Worm (Caenorhabditis elegans) whole organism, young adult: ENCODE results near the gene arrd-8.

Experiments used
- B0336.3 ChIP-seq: fragments of 200-800 bp; sonication (Bioruptor generic); IDR thresholded peaks from 2 replicates; pipeline ENCODE4 v1.3.6; 2022; ENCODE audit warnings: missing genetic modification characterization, missing compliant biosample characterization
- C17E4.6 ChIP-seq: fragments of 200-800 bp; sonication (Bioruptor generic); IDR thresholded peaks from 2 replicates; pipeline ENCODE4 v1.3.6; 2022; ENCODE audit warnings: missing genetic modification reagents, missing genetic modification characterization, missing compliant biosample characterization
- F10E7.11 ChIP-seq: sonication (generic microtip); optimal IDR thresholded peaks from 2 replicates; lab custom pipeline; 2017; ENCODE audit warnings: mild to moderate bottlenecking, missing genetic modification characterization, moderate library complexity, missing compliant biosample characterization
- F33H1.4 ChIP-seq: fragments of 200-800 bp; sonication (Bioruptor generic); IDR thresholded peaks from 2 replicates; pipeline ENCODE4 v1.3.6; 2022; ENCODE audit warnings: missing genetic modification reagents, missing genetic modification characterization, missing compliant biosample characterization
- F52B5.7 ChIP-seq: sonication (generic microtip); optimal IDR thresholded peaks from 2 replicates; lab custom pipeline; 2016; ENCODE audit warnings: mild to moderate bottlenecking, missing genetic modification characterization, missing compliant biosample characterization
- F57C9.4 ChIP-seq: sonication (generic microtip); optimal IDR thresholded peaks from 2 replicates; lab custom pipeline; 2017; ENCODE audit warnings: mild to moderate bottlenecking, missing genetic modification characterization, missing compliant biosample characterization
- K11D2.4 ChIP-seq: fragments of 200-800 bp; sonication (Bioruptor generic); IDR thresholded peaks from 2 replicates; pipeline ENCODE4 v1.3.6; 2022; ENCODE audit warnings: missing genetic modification reagents, missing genetic modification characterization, missing compliant biosample characterization
- Y53F4B.3 ChIP-seq: fragments of 200-800 bp; sonication (Bioruptor generic); IDR thresholded peaks from 2 replicates; pipeline ENCODE4 v1.3.6; 2022; ENCODE audit warnings: missing genetic modification reagents, missing genetic modification characterization, missing compliant biosample characterization
- Y53G8AR.9 ChIP-seq: fragments of 200-800 bp; sonication (Bioruptor generic); conservative IDR thresholded peaks from 2 replicates; pipeline ENCODE4 v1.3.6; 2022; ENCODE audit warnings: missing genetic modification reagents, missing genetic modification characterization, missing compliant biosample characterization
- Y79H2A.3 ChIP-seq: fragments of 200-800 bp; sonication (Bioruptor generic); conservative IDR thresholded peaks from 2 replicates; pipeline ENCODE4 v1.3.6; 2022; ENCODE audit warnings: missing genetic modification reagents, missing genetic modification characterization, missing compliant biosample characterization
- Y95B8A.8 ChIP-seq: fragments of 200-800 bp; sonication (Bioruptor generic); IDR thresholded peaks from 2 replicates; pipeline ENCODE4 v1.3.6; 2022; ENCODE audit warnings: missing genetic modification reagents, missing genetic modification characterization, missing compliant biosample characterization
- ama-1 ChIP-seq, 3 experiments: fragments of 150-350 bp in 1 of 3; sonication (generic microtip) in 2 of 3; optimal IDR thresholded peaks; 2 replicates each; lab custom pipeline; 2014 to 2018; ENCODE audit warnings: missing biosample characterization in 2 of 3, missing genetic modification characterization in 2 of 3, missing genetic modification reagents in 2 of 3
- aptf-3 ChIP-seq: fragments of 200-800 bp; sonication (Bioruptor generic); IDR thresholded peaks from 2 replicates; pipeline ENCODE4 v1.3.6; 2022; ENCODE audit warnings: missing genetic modification characterization, missing compliant biosample characterization
- ccch-3 ChIP-seq: fragments of 200-800 bp; sonication (Bioruptor generic); optimal IDR thresholded peaks from 2 replicates; lab custom pipeline; 2018; ENCODE audit warnings: mild to moderate bottlenecking, missing genetic modification characterization, missing compliant biosample characterization
- cebp-1 ChIP-seq, 2 experiments: fragments of 200-800 bp in 1 of 2; sonication (Bioruptor generic) in 1 of 2; sonication (generic microtip) in 1 of 2; IDR thresholded peaks in 1 of 2; optimal IDR thresholded peaks in 1 of 2; 2 replicates each; pipeline versions ENCODE4 v1.3.6 to Lab custom; 2017 to 2022; ENCODE audit warnings: missing compliant biosample characterization in 2 of 2, missing genetic modification characterization in 2 of 2, mild to moderate bottlenecking in 1 of 2, missing genetic modification reagents in 1 of 2, moderate library complexity in 1 of 2
- cebp-2 ChIP-seq: fragments of 200-800 bp; sonication (Bioruptor generic); IDR thresholded peaks from 2 replicates; pipeline ENCODE4 v1.3.6; 2022; ENCODE audit warnings: missing genetic modification characterization, missing compliant biosample characterization
- ceh-100 ChIP-seq: fragments of 200-800 bp; sonication (Bioruptor generic); IDR thresholded peaks from 2 replicates; pipeline ENCODE4 v1.3.6; 2022; ENCODE audit warnings: missing genetic modification reagents, missing genetic modification characterization, missing compliant biosample characterization
- ceh-58 ChIP-seq: fragments of 200-800 bp; sonication (Bioruptor generic); IDR thresholded peaks from 2 replicates; pipeline ENCODE4 v1.3.6; 2022; ENCODE audit warnings: missing genetic modification characterization, missing compliant biosample characterization
- ceh-79 ChIP-seq: sonication (generic microtip); optimal IDR thresholded peaks from 2 replicates; lab custom pipeline; 2017; ENCODE audit warnings: mild to moderate bottlenecking, missing genetic modification characterization, missing compliant biosample characterization
- chd-7 ChIP-seq: sonication (generic microtip); optimal IDR thresholded peaks from 2 replicates; lab custom pipeline; 2016; ENCODE audit warnings: mild to moderate bottlenecking, missing genetic modification characterization, moderate library complexity, missing compliant biosample characterization
- die-1 ChIP-seq: sonication (generic microtip); optimal IDR thresholded peaks from 2 replicates; lab custom pipeline; 2016; ENCODE audit warnings: missing genotype, mild to moderate bottlenecking, missing genetic modification characterization, missing compliant biosample characterization
- dox-1 ChIP-seq: fragments of 200-800 bp; sonication (Bioruptor generic); IDR thresholded peaks from 2 replicates; pipeline ENCODE4 v1.3.6; 2022; ENCODE audit warnings: missing genetic modification reagents, missing genetic modification characterization, missing compliant biosample characterization
- dpff-1 ChIP-seq: sonication (generic microtip); optimal IDR thresholded peaks from 2 replicates; lab custom pipeline; 2017; ENCODE audit warnings: mild to moderate bottlenecking, missing genetic modification characterization, missing compliant biosample characterization
- dpl-1 ChIP-seq: fragments of 150-350 bp; optimal IDR thresholded peaks from 2 replicates; lab custom pipeline; 2014; ENCODE audit warnings: missing biosample characterization, missing genetic modification reagents, missing genetic modification characterization
- egl-18 ChIP-seq: fragments of 200-800 bp; sonication (Bioruptor generic); IDR thresholded peaks from 2 replicates; pipeline ENCODE4 v1.3.6; 2022; ENCODE audit warnings: missing genetic modification reagents, missing genetic modification characterization, missing compliant biosample characterization
- ekl-4 ChIP-seq: fragments of 200-800 bp; sonication (Bioruptor generic); IDR thresholded peaks from 2 replicates; pipeline ENCODE4 v1.3.6; 2022; ENCODE audit warnings: missing genetic modification reagents, missing genetic modification characterization, missing compliant biosample characterization
- fkh-3 ChIP-seq: sonication (generic microtip); optimal IDR thresholded peaks from 2 replicates; lab custom pipeline; 2016; ENCODE audit warnings: mild to moderate bottlenecking, missing genetic modification characterization, missing compliant biosample characterization
- hlh-12 ChIP-seq: sonication (generic microtip); optimal IDR thresholded peaks from 2 replicates; lab custom pipeline; 2016; ENCODE audit warnings: missing genetic modification characterization, missing compliant biosample characterization
- hsf-1 ChIP-seq: fragments of 200-800 bp; sonication (Bioruptor generic); IDR thresholded peaks from 2 replicates; pipeline ENCODE4 v1.3.6; 2022; ENCODE audit warnings: missing genetic modification reagents, missing genetic modification characterization, missing compliant biosample characterization
- let-526 ChIP-seq: fragments of 200-800 bp; sonication (Bioruptor generic); IDR thresholded peaks from 2 replicates; pipeline ENCODE4 v1.3.6; 2022; ENCODE audit warnings: missing genetic modification reagents, missing genetic modification characterization, missing compliant biosample characterization
- lin-26 ChIP-seq: fragments of 200-800 bp; sonication (Bioruptor generic); IDR thresholded peaks from 2 replicates; pipeline ENCODE4 v1.3.6; 2022; ENCODE audit warnings: missing genetic modification reagents, missing genetic modification characterization, missing compliant biosample characterization
- madf-6 ChIP-seq: fragments of 200-800 bp; sonication (Bioruptor generic); IDR thresholded peaks from 2 replicates; pipeline ENCODE4 v1.3.6; 2022; ENCODE audit warnings: missing genetic modification reagents, missing genetic modification characterization, missing compliant biosample characterization
- mcd-1 ChIP-seq: fragments of 200-800 bp; sonication (Bioruptor generic); IDR thresholded peaks from 2 replicates; pipeline ENCODE4 v1.3.6; 2022; ENCODE audit warnings: missing genetic modification reagents, missing genetic modification characterization, missing compliant biosample characterization
- mel-28 ChIP-seq: sonication (generic microtip); optimal IDR thresholded peaks from 2 replicates; lab custom pipeline; 2016; ENCODE audit warnings: borderline replicate concordance, mild to moderate bottlenecking, missing genetic modification characterization, missing compliant biosample characterization
- nfyb-1 ChIP-seq: fragments of 200-800 bp; sonication (Bioruptor generic); IDR thresholded peaks from 2 replicates; pipeline ENCODE4 v1.3.6; 2022; ENCODE audit warnings: missing genetic modification reagents, missing genetic modification characterization, missing compliant biosample characterization
- repo-1 ChIP-seq: sonication (generic microtip); optimal IDR thresholded peaks from 2 replicates; lab custom pipeline; 2017; ENCODE audit warnings: mild to moderate bottlenecking, missing genetic modification characterization, missing compliant biosample characterization
- snpc-4 ChIP-seq, 5 experiments: fragments of 150-350 bp in 1 of 5; sonication (generic microtip) in 4 of 5; optimal IDR thresholded peaks; 2 replicates each; lab custom pipeline; 2014 to 2018; ENCODE audit warnings: missing genetic modification characterization in 5 of 5, missing biosample characterization in 3 of 5, antibody characterized with exemption in 2 of 5, mild to moderate bottlenecking in 2 of 5, missing compliant biosample characterization in 2 of 5, missing genotype in 2 of 5, moderate library complexity in 2 of 5, missing genetic modification reagents in 1 of 5
- tbx-9 ChIP-seq: sonication (generic microtip); optimal IDR thresholded peaks from 2 replicates; lab custom pipeline; 2016; ENCODE audit warnings: borderline replicate concordance, missing genetic modification characterization, inconsistent platforms, missing compliant biosample characterization
- unc-130 ChIP-seq: sonication (generic microtip); optimal IDR thresholded peaks from 2 replicates; lab custom pipeline; 2016; ENCODE audit warnings: missing genetic modification reagents, missing genetic modification characterization, missing compliant biosample characterization
- xnd-1 ChIP-seq: sonication (generic microtip); optimal IDR thresholded peaks from 2 replicates; lab custom pipeline; 2016; ENCODE audit warnings: missing genotype, missing genetic modification reagents, missing genetic modification characterization, missing compliant biosample characterization
- zfh-2 ChIP-seq: fragments of 200-800 bp; sonication (Bioruptor generic); conservative IDR thresholded peaks from 2 replicates; pipeline ENCODE4 v1.3.6; 2022; ENCODE audit warnings: missing genetic modification reagents, missing genetic modification characterization, missing compliant biosample characterization
- zim-3 ChIP-seq: sonication (generic microtip); optimal IDR thresholded peaks from 2 replicates; lab custom pipeline; 2017; ENCODE audit warnings: mild to moderate bottlenecking, missing genetic modification characterization, moderate library complexity, missing compliant biosample characterization
- ztf-26 ChIP-seq: sonication (generic microtip); optimal IDR thresholded peaks from 2 replicates; lab custom pipeline; 2017; ENCODE audit warnings: missing genetic modification characterization, missing compliant biosample characterization

Gene arrd-8

DNA sequence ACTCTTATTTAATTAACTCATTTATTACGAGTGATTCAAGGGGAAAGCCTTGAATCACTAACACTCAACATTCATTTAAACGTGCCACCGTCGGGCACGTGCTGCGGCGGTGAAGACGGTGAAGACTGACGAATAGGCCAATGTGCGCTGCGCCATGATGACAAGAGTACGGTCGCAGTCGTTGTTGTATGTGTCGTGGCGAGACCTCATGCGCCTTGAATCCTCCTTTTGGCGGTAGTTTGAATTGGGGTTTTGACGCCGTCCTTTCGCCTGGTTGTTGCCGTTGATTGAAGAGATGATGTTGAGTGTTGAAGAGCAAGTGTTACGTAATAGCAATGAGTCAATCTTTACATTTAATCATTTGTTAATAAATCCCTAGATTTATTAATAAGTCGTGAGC is 8.1 kb upstream of the arrd-8 start:
- peak; percentile 32 for TF ChIP-seq F33H1.4 (GFP tag; lab: Robert Waterston, UW)
- TF ChIP-seq egl-18 (GFP tag; lab: Robert Waterston, UW) = 0 out of 2 replicates have a peak, but pooled peaks have one; percentile 37
- TF ChIP-seq mcd-1 (GFP tag; lab: Robert Waterston, UW) = peak; percentile 38; the same call in 1 of the 2 replicates
- TF ChIP-seq mel-28 = peak; percentile 45
- 0 out of 2 replicates have a peak, but pooled peaks have one; percentile 31 for TF ChIP-seq Y79H2A.3 (GFP tag; lab: Robert Waterston, UW)
- 0 out of 2 replicates have a peak, but pooled peaks have one; percentile 14 for TF ChIP-seq Y95B8A.8 (GFP tag; lab: Robert Waterston, UW)
- 0 out of 2 replicates have a peak, but pooled peaks have one; percentile 17 for TF ChIP-seq lin-26
- peak; percentile 48; the same call in 1 of the 2 replicates for TF ChIP-seq nfyb-1 (GFP tag; lab: Robert Waterston, UW)
- TF ChIP-seq B0336.3 (GFP tag; lab: Robert Waterston, UW) = peak; percentile 69; the same call in 1 of the 2 replicates
- TF ChIP-seq dox-1 (GFP tag; lab: Robert Waterston, UW) = peak; percentile 39; the same call in 1 of the 2 replicates

ce11 chrII:12058298-12058697 is 6.6 kb upstream of the arrd-8 start:
- TF ChIP-seq ztf-26 (peak; percentile 38), F52B5.7 (tag; lab: Kevin White, UChicago) (peak; percentile 36), cebp-1 (GFP tag; IDR thresholded peaks at IDR 0.05; lab: Robert Waterston, UW) (peak; percentile 63; the same call in 1 of the 2 replicates), cebp-1 (tag; optimal IDR thresholded peaks at IDR 0.05; lab: Kevin White, UChicago) (peak; percentile 56), ekl-4 (GFP tag; lab: Robert Waterston, UW) (no peak), mel-28 (peak; percentile 69), tbx-9 (tag; lab: Kevin White, UChicago) (no peak), egl-18 (GFP tag; lab: Robert Waterston, UW) (no peak), B0336.3 (GFP tag; lab: Robert Waterston, UW) (0 out of 2 replicates have a peak, but pooled peaks have one; percentile 21), fkh-3 (tag; lab: Kevin White, UChicago) (peak; percentile 8), chd-7 (tag; lab: Kevin White, UChicago) (peak; percentile 54), F57C9.4 (tag; lab: Kevin White, UChicago) (peak; percentile 47), ama-1 (optimal IDR thresholded peaks at IDR 0.05; lab: Kevin White, UChicago) (peak; percentile 34), ama-1 (GFP tag; optimal IDR thresholded peaks at IDR 0.05; lab: Kevin White, UChicago) (no peak), zim-3 (tag; lab: Kevin White, UChicago) (peak; percentile 41), xnd-1 (tag; lab: Kevin White, UChicago) (no peak), madf-6 (GFP tag; lab: Robert Waterston, UW) (peak; percentile 17; the same call in 1 of the 2 replicates), ceh-79 (tag; lab: Kevin White, UChicago) (peak; percentile 25)
- TF ChIP-seq, all 124 proteins: peak for 12

DNA sequence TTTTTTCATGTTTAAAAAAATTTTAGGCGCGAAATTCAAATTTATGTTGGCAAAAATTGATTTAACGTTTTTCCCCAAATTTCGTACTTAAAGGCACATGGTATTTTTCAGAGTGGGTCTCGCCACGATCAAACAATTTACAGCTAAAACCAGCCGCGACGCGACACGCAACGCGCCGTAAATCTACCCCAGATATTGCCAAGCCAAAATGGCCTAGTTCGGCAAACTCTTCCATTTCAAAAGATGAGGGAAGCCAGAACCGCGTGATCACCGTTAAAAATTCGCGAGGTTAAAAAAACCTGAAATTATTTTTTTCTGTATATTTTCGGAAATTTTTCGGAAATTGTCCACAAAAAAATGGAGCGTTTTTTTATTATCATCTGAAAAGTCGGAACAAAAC is 5.0 kb upstream of the arrd-8 start:
- TF ChIP-seq ceh-58 = no peak
- TF ChIP-seq C17E4.6 (GFP tag; lab: Robert Waterston, UW) = no peak
- TF ChIP-seq hsf-1 (GFP tag; lab: Robert Waterston, UW) = no peak
- no peak for TF ChIP-seq ceh-100 (GFP tag; lab: Robert Waterston, UW)
- no peak for TF ChIP-seq dpl-1 (GFP tag; lab: Kevin White, UChicago)
- no peak for TF ChIP-seq F10E7.11 (tag; lab: Kevin White, UChicago)
- no peak for TF ChIP-seq Y95B8A.8 (GFP tag; lab: Robert Waterston, UW)
- no peak for TF ChIP-seq ccch-3 (GFP tag; lab: Kevin White, UChicago)
- TF ChIP-seq Y53F4B.3 = no peak
- no peak for TF ChIP-seq aptf-3
- no peak for TF ChIP-seq cebp-2 (GFP tag; lab: Robert Waterston, UW)
- TF ChIP-seq hlh-12 (tag; lab: Kevin White, UChicago) = no peak
- no peak for TF ChIP-seq B0336.3 (GFP tag; lab: Robert Waterston, UW)
- no peak for TF ChIP-seq F52B5.7 (tag; lab: Kevin White, UChicago)
- no peak for TF ChIP-seq unc-130 (GFP tag; lab: Kevin White, UChicago)
- TF ChIP-seq dpff-1 (tag; lab: Kevin White, UChicago) = no peak
- no peak for TF ChIP-seq ekl-4 (GFP tag; lab: Robert Waterston, UW)
- 0 out of 2 replicates have a peak, but pooled peaks have one; percentile 9 for TF ChIP-seq let-526 (GFP tag; lab: Robert Waterston, UW)
- TF ChIP-seq repo-1 (tag; lab: Kevin White, UChicago) = peak; percentile 47
- peak; percentile 27; the same call in 1 of the 2 replicates for TF ChIP-seq K11D2.4 (GFP tag; lab: Robert Waterston, UW)
- no peak for TF ChIP-seq zfh-2
- no peak for TF ChIP-seq die-1 (tag; lab: Kevin White, UChicago)
- TF ChIP-seq Y53G8AR.9 = no peak
- no peak for TF ChIP-seq snpc-4 (GFP tag; optimal IDR thresholded peaks at IDR 0.05; lab: Kevin White, UChicago)
- no peak for TF ChIP-seq snpc-4 (tag; optimal IDR thresholded peaks at IDR 0.05; lab: Kevin White, UChicago)
